Fruit fly (Drosophila melanogaster) whole organism, embryonic: ENCODE results near the gene Cep164.
A peak's percentile ranks its signal among the peaks of the same experiment; 100 is the strongest.

Experiments used
- Atf6 ChIP-seq: fragments of 200-800 bp; sonication (Bioruptor generic); IDR thresholded peaks from 2 replicates; pipeline ENCODE4 v1.3.6; 2022; ENCODE audit warnings: missing biosample characterization, missing genetic modification characterization
- Bgb ChIP-seq: fragments of 200-800 bp; sonication (Bioruptor generic); IDR thresholded peaks from 2 replicates; pipeline ENCODE4 v1.3.6; 2022; ENCODE audit warnings: missing biosample characterization, missing genetic modification characterization; ENCODE audit not compliant: partially characterized antibody
- CG10267 ChIP-seq: fragments of 200-800 bp; sonication (Bioruptor generic); optimal IDR thresholded peaks from 2 replicates; lab custom pipeline; 2018; ENCODE audit warnings: missing biosample characterization, mild to moderate bottlenecking, missing genetic modification characterization, moderate library complexity
- CG11398 ChIP-seq: fragments of 200-800 bp; sonication (Bioruptor generic); optimal IDR thresholded peaks from 2 replicates; lab custom pipeline; 2016; ENCODE audit warnings: missing biosample characterization, missing genetic modification characterization
- CG11456 ChIP-seq: fragments of 200-800 bp; sonication (Bioruptor generic); IDR thresholded peaks from 3 replicates; pipeline ENCODE4 v1.3.6; 2022; ENCODE audit warnings: missing biosample characterization, missing genetic modification characterization
- CG12659 ChIP-seq: fragments of 200-800 bp; sonication (Bioruptor generic); optimal IDR thresholded peaks from 3 replicates; lab custom pipeline; 2017; ENCODE audit warnings: mild to moderate bottlenecking, missing biosample characterization, missing genetic modification reagents, missing genetic modification characterization
- CG12769 ChIP-seq: fragments of 200-800 bp; sonication (Bioruptor generic); optimal IDR thresholded peaks from 2 replicates; lab custom pipeline; 2019; ENCODE audit warnings: missing biosample characterization, mild to moderate bottlenecking, missing genetic modification characterization, moderate library complexity
- CG3163 ChIP-seq: fragments of 200-800 bp; sonication (Bioruptor generic); optimal IDR thresholded peaks from 3 replicates; lab custom pipeline; 2016; ENCODE audit warnings: missing biosample characterization, missing genetic modification characterization
- CG34224 ChIP-seq: fragments of 200-800 bp; sonication (Bioruptor generic); IDR thresholded peaks from 3 replicates; pipeline ENCODE4 v1.3.6; 2022; ENCODE audit warnings: missing biosample characterization, missing genetic modification characterization; ENCODE audit not compliant: partially characterized antibody
- CG4328 ChIP-seq: fragments of 200-800 bp; sonication (Bioruptor generic); optimal IDR thresholded peaks from 3 replicates; lab custom pipeline; 2017; ENCODE audit warnings: missing biosample characterization, missing genetic modification reagents, missing genetic modification characterization
- CG4424 ChIP-seq: fragments of 200-800 bp; sonication (Bioruptor generic); optimal IDR thresholded peaks from 3 replicates; lab custom pipeline; 2016; ENCODE audit warnings: missing biosample characterization, missing genetic modification characterization
- CG4617 ChIP-seq: fragments of 200-800 bp; sonication (Bioruptor generic); optimal IDR thresholded peaks from 3 replicates; lab custom pipeline; 2016; ENCODE audit warnings: missing biosample characterization, missing genetic modification characterization, borderline replicate concordance
- CG6175 ChIP-seq: fragments of 200-800 bp; sonication (Bioruptor generic); IDR thresholded peaks from 3 replicates; pipeline ENCODE4 v1.3.6; 2022; ENCODE audit warnings: missing biosample characterization, missing genetic modification characterization
- CG6765 ChIP-seq: fragments of 200-800 bp; sonication (Bioruptor generic); optimal IDR thresholded peaks from 3 replicates; lab custom pipeline; 2017; ENCODE audit warnings: missing biosample characterization, mild to moderate bottlenecking, missing genetic modification characterization
- CG7271 ChIP-seq: fragments of 200-800 bp; sonication (Bioruptor generic); optimal IDR thresholded peaks from 2 replicates; lab custom pipeline; 2018; ENCODE audit warnings: missing biosample characterization, mild to moderate bottlenecking, missing genetic modification characterization, moderate library complexity
- CG8281 ChIP-seq: fragments of 200-800 bp; sonication (Bioruptor generic); optimal IDR thresholded peaks from 2 replicates; lab custom pipeline; 2018; ENCODE audit warnings: missing biosample characterization, mild to moderate bottlenecking, missing genetic modification characterization, moderate library complexity
- CG8290 ChIP-seq, 3 experiments: fragments of 200-800 bp; sonication (Bioruptor generic); optimal IDR thresholded peaks; 2 replicates each; lab custom pipeline; 2016 to 2019; ENCODE audit warnings: missing biosample characterization in 3 of 3, missing genetic modification characterization in 3 of 3, mild to moderate bottlenecking in 2 of 3, moderate library complexity in 1 of 3
- CG8359 ChIP-seq: fragments of 200-800 bp; sonication (Bioruptor generic); optimal IDR thresholded peaks from 2 replicates; lab custom pipeline; 2017; ENCODE audit warnings: missing biosample characterization, mild to moderate bottlenecking, missing genetic modification characterization, borderline replicate concordance
- CG8765 ChIP-seq: fragments of 200-800 bp; sonication (Bioruptor generic); IDR thresholded peaks from 2 replicates; pipeline ENCODE4 v1.3.6; 2022; ENCODE audit warnings: missing biosample characterization, missing genetic modification characterization
- CG9609 ChIP-seq: fragments of 200-800 bp; sonication (Bioruptor generic); optimal IDR thresholded peaks from 3 replicates; lab custom pipeline; 2016; ENCODE audit warnings: missing biosample characterization, missing genetic modification characterization
- CoRest ChIP-seq: fragments of 200-800 bp; sonication (Bioruptor generic); optimal IDR thresholded peaks from 3 replicates; lab custom pipeline; 2018; ENCODE audit warnings: missing biosample characterization, mild to moderate bottlenecking, missing genetic modification characterization, moderate library complexity
- Dbx ChIP-seq: fragments of 200-800 bp; sonication (Bioruptor generic); IDR thresholded peaks from 3 replicates; pipeline ENCODE4 v1.3.6; 2022; ENCODE audit warnings: missing biosample characterization, missing genetic modification characterization
- Doc2 ChIP-seq: fragments of 200-800 bp; sonication (Bioruptor generic); IDR thresholded peaks from 2 replicates; pipeline ENCODE4 v1.3.6; 2022; ENCODE audit warnings: missing biosample characterization, missing genetic modification characterization
- Dp ChIP-seq: fragments of 200-800 bp; sonication (Bioruptor generic); optimal IDR thresholded peaks from 2 replicates; lab custom pipeline; 2018; ENCODE audit warnings: missing biosample characterization, mild to moderate bottlenecking, missing genetic modification characterization, moderate library complexity
- Kr ChIP-seq: fragments of 200-800 bp; sonication (Bioruptor generic); optimal IDR thresholded peaks from 2 replicates; lab custom pipeline; 2017; ENCODE audit warnings: missing biosample characterization, mild to moderate bottlenecking, missing genetic modification characterization
- Oaz ChIP-seq: fragments of 200-800 bp; sonication (Bioruptor generic); IDR thresholded peaks from 2 replicates; pipeline ENCODE4 v1.3.6; 2022; ENCODE audit warnings: missing biosample characterization, missing genetic modification characterization
- Stat92E ChIP-seq, 3 experiments: fragments of >200 bp in 2 of 3; fragments of 200-800 bp in 1 of 3; sonication (Bioruptor generic) in 1 of 3; optimal IDR thresholded peaks; 2 replicates each; lab custom pipeline; 2017 to 2019; ENCODE audit warnings: missing biosample characterization in 3 of 3, missing genetic modification characterization in 3 of 3, mild to moderate bottlenecking in 1 of 3, moderate library complexity in 1 of 3
- YL-1 ChIP-seq: fragments of 200-800 bp; sonication (Bioruptor generic); optimal IDR thresholded peaks from 3 replicates; lab custom pipeline; 2017; ENCODE audit warnings: missing biosample characterization, mild to moderate bottlenecking, missing genetic modification characterization
- abd-A ChIP-seq: fragments of 200-800 bp; sonication (Bioruptor generic); optimal IDR thresholded peaks from 3 replicates; lab custom pipeline; 2019; ENCODE audit warnings: missing biosample characterization, mild to moderate bottlenecking, missing genetic modification characterization, moderate library complexity
- ara ChIP-seq: fragments of 200-800 bp; sonication (Bioruptor generic); IDR thresholded peaks from 2 replicates; pipeline ENCODE4 v1.3.6; 2022; ENCODE audit warnings: missing biosample characterization, missing genetic modification characterization
- bab2 ChIP-seq: fragments of 200-800 bp; sonication (Bioruptor generic); optimal IDR thresholded peaks from 2 replicates; lab custom pipeline; 2016; ENCODE audit warnings: missing biosample characterization, missing genetic modification characterization
- bcd ChIP-seq: fragments of 200-800 bp; sonication (Bioruptor generic); optimal IDR thresholded peaks from 2 replicates; lab custom pipeline; 2017; ENCODE audit warnings: missing biosample characterization, mild to moderate bottlenecking, missing genetic modification characterization
- caup ChIP-seq: fragments of 200-800 bp; sonication (Bioruptor generic); optimal IDR thresholded peaks from 3 replicates; lab custom pipeline; 2017; ENCODE audit warnings: missing biosample characterization, mild to moderate bottlenecking, missing genetic modification characterization, moderate library complexity; ENCODE audit not compliant: severe bottlenecking
- cwo ChIP-seq: fragments of 200-800 bp; sonication (Bioruptor generic); optimal IDR thresholded peaks from 3 replicates; lab custom pipeline; 2017; ENCODE audit warnings: missing biosample characterization, missing genetic modification characterization, mild to moderate bottlenecking, moderate library complexity, missing genetic modification reagents
- fu2 ChIP-seq: fragments of 200-800 bp; sonication (Bioruptor generic); optimal IDR thresholded peaks from 2 replicates; lab custom pipeline; 2016; ENCODE audit warnings: missing biosample characterization, missing genetic modification characterization
- grau ChIP-seq: fragments of 200-800 bp; optimal IDR thresholded peaks from 3 replicates; lab custom pipeline; 2019; ENCODE audit warnings: missing biosample characterization, mild to moderate bottlenecking, missing genetic modification characterization, moderate library complexity
- gro ChIP-seq: fragments of 200-800 bp; sonication (Bioruptor generic); optimal IDR thresholded peaks from 2 replicates; lab custom pipeline; 2016; ENCODE audit warnings: missing biosample characterization, missing genetic modification characterization
- gsb-n ChIP-seq: fragments of 200-800 bp; sonication (Bioruptor generic); optimal IDR thresholded peaks from 3 replicates; lab custom pipeline; 2018; ENCODE audit warnings: missing biosample characterization, mild to moderate bottlenecking, missing genetic modification characterization
- maf-S ChIP-seq: fragments of 200-800 bp; sonication (Bioruptor generic); optimal IDR thresholded peaks from 2 replicates; lab custom pipeline; 2016; ENCODE audit warnings: missing biosample characterization, missing genetic modification characterization
- otp ChIP-seq: fragments of 200-800 bp; sonication (Bioruptor generic); IDR thresholded peaks from 3 replicates; pipeline ENCODE4, ENCODE4 v1.3.6; 2022; ENCODE audit warnings: missing biosample characterization, missing genetic modification characterization
- phol ChIP-seq: fragments of 200-800 bp; sonication (Bioruptor generic); optimal IDR thresholded peaks from 3 replicates; lab custom pipeline; 2018; ENCODE audit warnings: missing biosample characterization, mild to moderate bottlenecking, missing genetic modification characterization, moderate library complexity
- run ChIP-seq: fragments of 200-800 bp; sonication (Bioruptor generic); optimal IDR thresholded peaks from 3 replicates; lab custom pipeline; 2018; ENCODE audit warnings: missing biosample characterization, mild to moderate bottlenecking, missing genetic modification characterization
- salm ChIP-seq: fragments of 200-800 bp; sonication (Bioruptor generic); optimal IDR thresholded peaks from 2 replicates; lab custom pipeline; 2018; ENCODE audit warnings: missing biosample characterization, mild to moderate bottlenecking, missing genetic modification characterization
- sim ChIP-seq: fragments of 200-800 bp; sonication (Bioruptor generic); IDR thresholded peaks from 2 replicates; pipeline ENCODE4 v1.3.6; 2022; ENCODE audit warnings: missing biosample characterization, missing genetic modification characterization
- tap ChIP-seq: fragments of 200-800 bp; optimal IDR thresholded peaks from 3 replicates; lab custom pipeline; 2019; ENCODE audit warnings: missing biosample characterization, mild to moderate bottlenecking, missing genetic modification characterization, moderate library complexity
- tin ChIP-seq: fragments of 200-800 bp; sonication (Bioruptor generic); optimal IDR thresholded peaks from 3 replicates; lab custom pipeline; 2016; ENCODE audit warnings: missing biosample characterization, missing genetic modification characterization
- vfl ChIP-seq: fragments of 200-800 bp; sonication (Bioruptor generic); optimal IDR thresholded peaks from 2 replicates; lab custom pipeline; 2016; ENCODE audit warnings: missing biosample characterization, missing genetic modification characterization
- wek ChIP-seq: fragments of 200-800 bp; sonication (Bioruptor generic); optimal IDR thresholded peaks from 3 replicates; lab custom pipeline; 2018; ENCODE audit warnings: missing biosample characterization, mild to moderate bottlenecking, missing genetic modification characterization, moderate library complexity
- zfh2 ChIP-seq: fragments of 200-800 bp; sonication (Bioruptor generic); optimal IDR thresholded peaks from 2 replicates; lab custom pipeline; 2016; ENCODE audit warnings: missing biosample characterization, missing genetic modification characterization

The Cep164 gene

DNA sequence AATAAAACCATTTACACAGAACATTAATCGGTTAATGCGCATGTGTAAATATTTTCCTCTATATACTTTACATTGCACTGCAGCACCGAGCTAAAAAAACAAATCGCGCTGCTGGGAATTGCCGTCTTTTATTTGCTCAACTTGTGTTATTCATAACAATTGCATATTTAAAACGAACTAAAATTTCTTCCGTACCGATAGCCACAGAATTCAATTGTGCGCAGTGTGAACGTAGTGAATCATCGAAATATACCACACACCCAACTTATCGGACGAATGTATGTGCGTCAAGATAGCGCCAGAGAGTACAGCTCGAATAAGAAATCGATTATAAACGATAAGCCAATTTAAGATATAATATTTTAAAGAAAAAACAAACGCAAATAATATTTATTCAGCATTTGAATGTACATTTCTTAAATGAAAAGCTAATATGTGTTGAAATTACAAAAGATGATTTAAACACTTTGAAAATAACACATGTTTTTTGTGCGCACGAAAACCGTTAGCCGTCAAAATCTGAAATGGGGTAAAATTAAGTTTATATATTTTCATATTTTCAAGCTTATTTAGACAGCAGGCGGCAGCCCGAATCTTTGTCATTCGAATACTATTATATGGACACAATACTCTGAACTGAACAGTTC lies 22.9 kb upstream of the Cep164 start, which contains the start of the genes vap and CG12698 (continued):
- TF ChIP-seq fu2 (GFP tag; lab: Kevin White, UChicago) (no peak), salm (tag; lab: Kevin White, UChicago) (no peak), CG10267 (tag; lab: Kevin White, UChicago) (peak; percentile 40), zfh2 (GFP tag; lab: Kevin White, UChicago) (no peak), Kr (GFP tag; lab: Kevin White, UChicago) (no peak), Bgb (GFP tag; lab: Robert Waterston, UW) (peak; percentile 78), CG8281 (no peak), wek (no peak), vfl (no peak), gro (no peak), bab2 (no peak), CG11456 (GFP tag; lab: Robert Waterston, UW) (no peak), Doc2 (GFP tag; lab: Robert Waterston, UW) (no peak), Stat92E (GFP tag; optimal IDR thresholded peaks at IDR 0.05; lab: Kevin White, UChicago) (no peak), CG12769 (tag; lab: Kevin White, UChicago) (no peak), CG8290 (GFP tag; optimal IDR thresholded peaks at IDR 0.05; lab: Kevin White, UChicago) (no peak), CG8290 (tag; optimal IDR thresholded peaks at IDR 0.05; lab: Kevin White, UChicago) (no peak), grau (tag; lab: Kevin White, UChicago) (no peak), gsb-n (tag; lab: Kevin White, UChicago) (no peak), CG11398 (GFP tag; lab: Kevin White, UChicago) (no peak), CG6175 (GFP tag; lab: Robert Waterston, UW) (no peak), abd-A (no peak), tap (tag; lab: Kevin White, UChicago) (no peak), bcd (no peak), CG4617 (GFP tag; lab: Kevin White, UChicago) (peak; percentile 78), Oaz (GFP tag; lab: Robert Waterston, UW) (no peak), CG4424 (no peak), ara (no peak), CoRest (tag; lab: Kevin White, UChicago) (no peak), YL-1 (GFP tag; lab: Kevin White, UChicago) (peak; percentile 38), maf-S (GFP tag; lab: Kevin White, UChicago) (no peak), sim (GFP tag; lab: Robert Waterston, UW) (no peak), run (no peak), otp (GFP tag; lab: Robert Waterston, UW) (no peak), CG4328 (GFP tag; lab: Kevin White, UChicago) (no peak), phol (tag; lab: Kevin White, UChicago) (peak; percentile 30), CG8765 (GFP tag; lab: Robert Waterston, UW) (no peak), CG3163 (no peak), CG7271 (tag; lab: Kevin White, UChicago) (no peak), CG9609 (no peak), CG12659 (GFP tag; lab: Kevin White, UChicago) (peak; percentile 79), Atf6 (GFP tag; lab: Robert Waterston, UW) (no peak), cwo (GFP tag; lab: Kevin White, UChicago) (no peak), Dbx (no peak), CG6765 (GFP tag; lab: Kevin White, UChicago) (no peak), tin (GFP tag; lab: Kevin White, UChicago) (no peak), CG34224 (peak; percentile 35; the same call in 1 of the 3 replicates), Dp (GFP tag; lab: Kevin White, UChicago) (peak; percentile 58), CG8359 (no peak), caup (GFP tag; lab: Kevin White, UChicago) (no peak)
